Worm (Caenorhabditis elegans) whole organism, L3 larva: ENCODE data around the gene srh-170.

Experiments
- ZK546.5 ChIP-seq: sonication (generic microtip); optimal IDR thresholded peaks from 2 replicates; lab custom pipeline; 2017; ENCODE audit warnings: missing biosample characterization, missing genetic modification characterization
- zag-1 ChIP-seq: fragments of 150-350 bp; optimal IDR thresholded peaks from 2 replicates; lab custom pipeline; 2014; ENCODE audit warnings: missing biosample characterization, missing genetic modification characterization

ce11 chrV:15436133-15436532 lies 47.5 kb upstream of the srh-170 start:
- no peak for TF ChIP-seq zag-1 (tag; lab: Kevin White, UChicago)
- TF ChIP-seq ZK546.5 = no peak
